Fruit fly (Drosophila melanogaster) whole organism, embryonic: ENCODE results near the gene CG43345.

Experiments used
- Bdp1 ChIP-seq: fragments of 200-800 bp; sonication (Bioruptor generic); optimal IDR thresholded peaks from 3 replicates; lab custom pipeline; 2016; ENCODE audit warnings: missing biosample characterization, missing genetic modification characterization
- CG1024 ChIP-seq: fragments of 200-800 bp; sonication (Bioruptor generic); IDR thresholded peaks from 2 replicates; pipeline ENCODE4 v1.3.6; 2022; ENCODE audit warnings: missing biosample characterization, missing genetic modification characterization
- CG11504 ChIP-seq: fragments of 200-800 bp; sonication (Bioruptor generic); optimal IDR thresholded peaks from 3 replicates; lab custom pipeline; 2019; ENCODE audit warnings: missing biosample characterization, mild to moderate bottlenecking, missing genetic modification characterization, moderate library complexity
- CG11723 ChIP-seq: fragments of 200-800 bp; sonication (Bioruptor generic); optimal IDR thresholded peaks from 2 replicates; lab custom pipeline; 2017; ENCODE audit warnings: missing biosample characterization, mild to moderate bottlenecking, missing genetic modification characterization
- CG12659 ChIP-seq: fragments of 200-800 bp; sonication (Bioruptor generic); optimal IDR thresholded peaks from 3 replicates; lab custom pipeline; 2017; ENCODE audit warnings: mild to moderate bottlenecking, missing biosample characterization, missing genetic modification reagents, missing genetic modification characterization
- CG14050 ChIP-seq: fragments of 200-800 bp; sonication (Bioruptor generic); IDR thresholded peaks from 3 replicates; pipeline ENCODE4 v1.3.6; 2022; ENCODE audit warnings: missing biosample characterization, missing genetic modification characterization
- CG17328 ChIP-seq: fragments of 200-800 bp; sonication (Bioruptor generic); IDR thresholded peaks from 2 replicates; pipeline ENCODE4 v1.3.6; 2022; ENCODE audit warnings: missing biosample characterization, missing genetic modification characterization
- CG18262 ChIP-seq: fragments of 200-800 bp; optimal IDR thresholded peaks from 3 replicates; lab custom pipeline; 2019; ENCODE audit warnings: missing biosample characterization, mild to moderate bottlenecking, missing genetic modification characterization, moderate library complexity
- CG3726 ChIP-seq: fragments of 200-800 bp; sonication (Bioruptor generic); IDR thresholded peaks from 3 replicates; pipeline ENCODE4, ENCODE4 v1.3.6; 2022; ENCODE audit warnings: missing biosample characterization, missing genetic modification characterization
- CG3847 ChIP-seq: fragments of 200-800 bp; sonication (Bioruptor generic); IDR thresholded peaks from 2 replicates; pipeline ENCODE4 v1.3.6; 2022; ENCODE audit warnings: missing biosample characterization, missing genetic modification characterization
- CG4424 ChIP-seq: fragments of 200-800 bp; sonication (Bioruptor generic); optimal IDR thresholded peaks from 3 replicates; lab custom pipeline; 2016; ENCODE audit warnings: missing biosample characterization, missing genetic modification characterization
- CG4854 ChIP-seq: fragments of 200-800 bp; sonication (Bioruptor generic); optimal IDR thresholded peaks from 2 replicates; lab custom pipeline; 2016; ENCODE audit warnings: missing biosample characterization, missing genetic modification characterization, inconsistent platforms
- CG7786 ChIP-seq: fragments of 200-800 bp; sonication (Bioruptor generic); optimal IDR thresholded peaks from 2 replicates; lab custom pipeline; 2016; ENCODE audit warnings: missing biosample characterization, missing genetic modification characterization
- CTCF ChIP-seq: fragments of 200-800 bp; sonication (Bioruptor generic); optimal IDR thresholded peaks from 2 replicates; lab custom pipeline; 2017; ENCODE audit warnings: missing biosample characterization, mild to moderate bottlenecking, missing genetic modification characterization, moderate library complexity
- Chrac-16 ChIP-seq: fragments of 200-800 bp; sonication (Bioruptor generic); optimal IDR thresholded peaks from 3 replicates; lab custom pipeline; 2016; ENCODE audit warnings: missing biosample characterization, missing genetic modification characterization
- CoRest ChIP-seq: fragments of 200-800 bp; sonication (Bioruptor generic); optimal IDR thresholded peaks from 3 replicates; lab custom pipeline; 2018; ENCODE audit warnings: missing biosample characterization, mild to moderate bottlenecking, missing genetic modification characterization, moderate library complexity
- Dip2 ChIP-seq: fragments of 200-800 bp; sonication (Bioruptor generic); IDR thresholded peaks from 2 replicates; pipeline ENCODE4 v1.3.6; 2022; ENCODE audit warnings: missing biosample characterization, missing genetic modification characterization
- Dll ChIP-seq: fragments of 200-800 bp; sonication (Bioruptor generic); IDR thresholded peaks from 4 replicates; pipeline ENCODE4 v1.3.6; 2022; ENCODE audit warnings: missing biosample characterization, missing genetic modification characterization; ENCODE audit not compliant: partially characterized antibody
- ERR ChIP-seq: fragments of 200-800 bp; sonication (Bioruptor generic); optimal IDR thresholded peaks from 2 replicates; lab custom pipeline; 2016; ENCODE audit warnings: missing biosample characterization, missing genetic modification characterization
- Hsf ChIP-seq: fragments of 200-800 bp; sonication (Bioruptor generic); optimal IDR thresholded peaks from 3 replicates; lab custom pipeline; 2016; ENCODE audit warnings: missing biosample characterization, missing genetic modification characterization
- MTF-1 ChIP-seq: fragments of 200-800 bp; sonication (Bioruptor generic); optimal IDR thresholded peaks from 2 replicates; lab custom pipeline; 2018; ENCODE audit warnings: missing biosample characterization, mild to moderate bottlenecking, missing genetic modification characterization, borderline replicate concordance
- Max ChIP-seq: fragments of 200-800 bp; sonication (Bioruptor generic); optimal IDR thresholded peaks from 2 replicates; lab custom pipeline; 2016; ENCODE audit warnings: missing biosample characterization, mild to moderate bottlenecking, missing genetic modification characterization
- Med ChIP-seq: fragments of 200-800 bp; sonication (Bioruptor generic); peaks from one replicate; lab custom pipeline; 2016; ENCODE audit warnings: missing biosample characterization, missing genetic modification characterization, mild to moderate bottlenecking, inconsistent platforms, moderate library complexity
- Optix ChIP-seq: fragments of 200-800 bp; sonication (Bioruptor generic); IDR thresholded peaks from 3 replicates; pipeline ENCODE4 v1.3.6; 2022; ENCODE audit warnings: missing biosample characterization, missing genetic modification characterization
- Rx ChIP-seq: fragments of 200-800 bp; sonication (Bioruptor generic); IDR thresholded peaks from 2 replicates; pipeline ENCODE4 v1.3.6; 2022; ENCODE audit warnings: missing biosample characterization, missing genetic modification characterization
- YL-1 ChIP-seq: fragments of 200-800 bp; sonication (Bioruptor generic); optimal IDR thresholded peaks from 3 replicates; lab custom pipeline; 2017; ENCODE audit warnings: missing biosample characterization, mild to moderate bottlenecking, missing genetic modification characterization
- al ChIP-seq: fragments of 200-800 bp; sonication (Bioruptor generic); IDR thresholded peaks from 2 replicates; pipeline ENCODE4 v1.3.6; 2022; ENCODE audit warnings: missing biosample characterization, missing genetic modification characterization
- ap ChIP-seq: fragments of 200-800 bp; sonication (Bioruptor generic); IDR thresholded peaks from 2 replicates; pipeline ENCODE4 v1.3.6; 2022; ENCODE audit warnings: missing biosample characterization, missing genetic modification characterization
- bcd ChIP-seq: fragments of 200-800 bp; sonication (Bioruptor generic); optimal IDR thresholded peaks from 2 replicates; lab custom pipeline; 2017; ENCODE audit warnings: missing biosample characterization, mild to moderate bottlenecking, missing genetic modification characterization
- caup ChIP-seq: fragments of 200-800 bp; sonication (Bioruptor generic); optimal IDR thresholded peaks from 3 replicates; lab custom pipeline; 2017; ENCODE audit warnings: missing biosample characterization, mild to moderate bottlenecking, missing genetic modification characterization, moderate library complexity; ENCODE audit not compliant: severe bottlenecking
- corto ChIP-seq: fragments of 200-800 bp; sonication (Bioruptor generic); optimal IDR thresholded peaks from 2 replicates; lab custom pipeline; 2016; ENCODE audit warnings: missing biosample characterization, mild to moderate bottlenecking, missing genetic modification characterization, moderate library complexity
- disco-r ChIP-seq: fragments of 200-800 bp; sonication (Bioruptor generic); optimal IDR thresholded peaks from 2 replicates; lab custom pipeline; 2016; ENCODE audit warnings: missing biosample characterization, missing genetic modification characterization
- exex ChIP-seq: fragments of 200-800 bp; sonication (Bioruptor generic); optimal IDR thresholded peaks from 4 replicates; lab custom pipeline; 2018; ENCODE audit warnings: missing biosample characterization, mild to moderate bottlenecking, missing genetic modification characterization, moderate library complexity
- fd3F ChIP-seq: fragments of 200-800 bp; sonication (Bioruptor generic); optimal IDR thresholded peaks from 2 replicates; lab custom pipeline; 2018; ENCODE audit warnings: missing biosample characterization, mild to moderate bottlenecking, missing genetic modification characterization, moderate library complexity
- gcm2 ChIP-seq: fragments of 200-800 bp; sonication (Bioruptor generic); optimal IDR thresholded peaks from 2 replicates; lab custom pipeline; 2016; ENCODE audit warnings: missing biosample characterization, missing genetic modification characterization
- grau ChIP-seq: fragments of 200-800 bp; optimal IDR thresholded peaks from 3 replicates; lab custom pipeline; 2019; ENCODE audit warnings: missing biosample characterization, mild to moderate bottlenecking, missing genetic modification characterization, moderate library complexity
- gt ChIP-seq: fragments of 200-800 bp; sonication (Bioruptor generic); IDR thresholded peaks from 2 replicates; pipeline ENCODE4 v1.3.6; 2022; ENCODE audit warnings: missing biosample characterization, missing genetic modification characterization
- insv ChIP-seq, 2 experiments: fragments of 200-800 bp; sonication (Bioruptor generic); optimal IDR thresholded peaks; 3 replicates each; lab custom pipeline; 2016 to 2018; ENCODE audit warnings: missing biosample characterization in 2 of 2, missing genetic modification characterization in 2 of 2
- inv ChIP-seq: fragments of 200-800 bp; sonication (Bioruptor generic); IDR thresholded peaks from 2 replicates; pipeline ENCODE4 v1.3.6; 2022; ENCODE audit warnings: missing biosample characterization, missing genetic modification characterization; ENCODE audit not compliant: partially characterized antibody
- kay ChIP-seq: fragments of 200-800 bp; sonication (Bioruptor generic); optimal IDR thresholded peaks from 2 replicates; lab custom pipeline; 2016; ENCODE audit warnings: missing biosample characterization, missing genetic modification characterization
- mirr ChIP-seq: fragments of 200-800 bp; sonication (Bioruptor generic); optimal IDR thresholded peaks from 3 replicates; lab custom pipeline; 2018; ENCODE audit warnings: missing biosample characterization, mild to moderate bottlenecking, missing genetic modification characterization
- mld ChIP-seq: fragments of 200-800 bp; sonication (Bioruptor generic); IDR thresholded peaks from 3 replicates; pipeline ENCODE4 v1.3.6; 2022; ENCODE audit warnings: missing biosample characterization, missing genetic modification characterization; ENCODE audit not compliant: partially characterized antibody
- nom ChIP-seq: fragments of 200-800 bp; sonication (Bioruptor generic); optimal IDR thresholded peaks from 2 replicates; lab custom pipeline; 2017; ENCODE audit warnings: missing biosample characterization, missing genetic modification characterization, mild to moderate bottlenecking, moderate library complexity, missing genetic modification reagents
- pros ChIP-seq: fragments of 200-800 bp; sonication (Bioruptor generic); optimal IDR thresholded peaks from 3 replicates; lab custom pipeline; 2019; ENCODE audit warnings: missing biosample characterization, mild to moderate bottlenecking, missing genetic modification characterization, moderate library complexity
- sc ChIP-seq, 3 experiments: fragments of >200 bp in 2 of 3; fragments of 200-800 bp in 1 of 3; sonication (Bioruptor generic) in 1 of 3; optimal IDR thresholded peaks; 2 replicates in 2 of 3; 3 replicates in 1 of 3; lab custom pipeline; 2017; ENCODE audit warnings: mild to moderate bottlenecking in 1 of 3, missing biosample characterization in 1 of 3, missing genetic modification characterization in 1 of 3, missing genetic modification reagents in 1 of 3
- ttk ChIP-seq: fragments of 200-800 bp; sonication (Bioruptor generic); IDR thresholded peaks from 2 replicates; pipeline ENCODE4 v2.1.2; 2022; ENCODE audit warnings: missing biosample characterization, missing genetic modification characterization
- tup ChIP-seq: fragments of 200-800 bp; sonication (Bioruptor generic); optimal IDR thresholded peaks from 2 replicates; lab custom pipeline; 2016; ENCODE audit warnings: missing biosample characterization, mild to moderate bottlenecking, missing genetic modification characterization, moderate library complexity
- wor ChIP-seq: fragments of 200-800 bp; sonication (Bioruptor generic); IDR thresholded peaks from 2 replicates; pipeline ENCODE4 v1.3.6; 2022; ENCODE audit warnings: missing biosample characterization, missing genetic modification characterization

The CG43345 gene

DNA sequence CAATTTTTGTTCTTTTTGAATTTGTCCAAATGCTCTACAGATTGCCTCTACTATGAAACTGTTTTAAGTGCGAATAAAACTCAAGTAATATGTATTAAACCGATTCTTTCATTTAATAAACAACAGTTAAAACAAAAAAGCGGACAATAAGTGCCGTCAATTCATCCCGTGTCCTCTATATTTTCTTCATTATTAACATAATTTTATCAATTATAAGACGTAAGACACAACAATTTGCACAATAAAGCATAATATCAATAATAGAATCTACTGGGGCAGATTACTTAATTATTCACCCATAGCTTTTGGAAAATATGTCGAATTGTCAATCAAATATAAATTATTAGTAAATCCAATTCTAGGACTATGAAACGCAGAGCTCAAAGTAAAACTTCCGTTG lies 4.5 kb upstream of the CG43345 start, which contains the start of gene CG31627:
TSS of gene CG31627 (plus strand) at position 301 of the 400 bp plus-strand sequence.
- TF ChIP-seq corto (GFP tag; lab: Kevin White, UChicago) = no peak
- TF ChIP-seq MTF-1 = no peak
- no peak for TF ChIP-seq Chrac-16 (GFP tag; lab: Kevin White, UChicago)
- TF ChIP-seq Dip2 (GFP tag; lab: Robert Waterston, UW) = no peak
- no peak for TF ChIP-seq CG11504 (tag; lab: Kevin White, UChicago)
- no peak for TF ChIP-seq ttk
- no peak for TF ChIP-seq Rx (GFP tag; lab: Robert Waterston, UW)
- TF ChIP-seq ERR (GFP tag; lab: Kevin White, UChicago) = no peak
- no peak for TF ChIP-seq CG11723 (GFP tag; lab: Kevin White, UChicago)
- TF ChIP-seq wor (GFP tag; lab: Robert Waterston, UW) = no peak
- no peak for TF ChIP-seq Optix (GFP tag; lab: Robert Waterston, UW)
- TF ChIP-seq caup (GFP tag; lab: Kevin White, UChicago) = no peak
- TF ChIP-seq Max (GFP tag; lab: Kevin White, UChicago) = no peak
- TF ChIP-seq CG1024 = no peak
- no peak for TF ChIP-seq CG4424 (GFP tag; lab: Kevin White, UChicago)
- TF ChIP-seq YL-1 (GFP tag; lab: Kevin White, UChicago) = no peak
- TF ChIP-seq inv (GFP tag; lab: Robert Waterston, UW) = no peak

DNA sequence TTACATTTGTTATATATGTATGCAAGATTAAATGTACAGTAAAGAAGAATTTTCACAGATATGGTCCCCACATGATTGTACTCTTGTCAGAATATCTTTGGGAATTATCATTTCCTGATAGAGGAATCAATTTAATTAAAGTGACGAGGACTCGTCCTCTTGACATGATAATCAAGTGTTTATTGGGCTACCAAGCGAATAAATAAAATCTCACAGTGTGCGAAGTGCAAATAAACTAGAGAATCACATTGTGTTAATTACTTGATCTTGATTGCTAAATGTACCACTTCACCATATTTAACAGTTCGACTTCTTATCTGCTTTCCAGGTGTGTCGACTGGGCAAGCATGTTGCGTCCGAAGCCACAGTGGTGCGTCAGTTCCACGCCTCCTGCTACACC lies 1.5 kb upstream of the CG43345 start:
- TF ChIP-seq tup (GFP tag; lab: Kevin White, UChicago) (no peak), exex (tag; lab: Kevin White, UChicago) (peak; percentile 83)

DNA sequence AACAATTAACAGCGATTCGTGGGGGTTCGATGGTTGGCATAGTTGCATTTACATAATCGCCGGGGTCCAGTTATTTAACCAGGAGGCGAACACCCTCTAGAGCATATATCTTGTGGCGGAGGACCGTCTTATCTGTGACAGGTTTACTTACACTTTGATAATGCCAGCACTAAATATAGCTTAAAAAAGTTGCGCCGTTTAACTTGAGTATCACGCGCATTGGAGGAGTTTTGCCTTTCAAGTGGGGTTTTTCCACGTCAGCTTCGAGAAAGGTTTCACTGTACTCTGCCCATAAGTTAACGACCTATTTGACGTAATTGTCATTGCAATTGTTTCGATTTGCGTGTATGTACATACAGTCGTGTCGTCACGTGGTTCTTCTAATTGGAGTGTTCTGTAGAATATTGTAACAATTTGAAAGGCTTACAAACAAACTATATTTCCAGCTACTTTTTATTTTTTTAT lies 811 bp upstream of the CG43345 start:
- TF ChIP-seq fd3F = no peak
- no peak for TF ChIP-seq ttk
- no peak for TF ChIP-seq CG3847 (GFP tag; lab: Robert Waterston, UW)
- TF ChIP-seq CG12659 = no peak
- TF ChIP-seq gt = no peak
- TF ChIP-seq CTCF (GFP tag; lab: Kevin White, UChicago) = no peak
- peak; percentile 39 for TF ChIP-seq Med (GFP tag; lab: Kevin White, UChicago)
- TF ChIP-seq Hsf (GFP tag; lab: Kevin White, UChicago) = no peak
- TF ChIP-seq ap = no peak
- TF ChIP-seq nom (GFP tag; lab: Kevin White, UChicago) = no peak
- no peak for TF ChIP-seq pros
- no peak for TF ChIP-seq CG4854 (GFP tag; lab: Kevin White, UChicago)
- TF ChIP-seq grau = peak; percentile 76
- no peak for TF ChIP-seq disco-r (GFP tag; lab: Kevin White, UChicago)
- no peak for TF ChIP-seq al (GFP tag; lab: Robert Waterston, UW)
- no peak for TF ChIP-seq ERR (GFP tag; lab: Kevin White, UChicago)
- peak in 1 of 2 experiments; percentile 7 for TF ChIP-seq insv (GFP tag; optimal IDR thresholded peaks at IDR 0.05; lab: Kevin White, UChicago)
- no peak for TF ChIP-seq sc (optimal IDR thresholded peaks at IDR 0.05; lab: Kevin White, UChicago)
- no peak for TF ChIP-seq sc (GFP tag; optimal IDR thresholded peaks at IDR 0.05; lab: Kevin White, UChicago)
- TF ChIP-seq mld (GFP tag; lab: Robert Waterston, UW) = no peak
- TF ChIP-seq CG3726 = no peak
- no peak for TF ChIP-seq CG7786 (GFP tag; lab: Kevin White, UChicago)
- no peak for TF ChIP-seq Bdp1 (GFP tag; lab: Kevin White, UChicago)
- no peak for TF ChIP-seq Dll (GFP tag; lab: Robert Waterston, UW)
- TF ChIP-seq bcd = no peak
- TF ChIP-seq CG18262 = no peak
- no peak for TF ChIP-seq CoRest (tag; lab: Kevin White, UChicago)
- TF ChIP-seq CG17328 = 0 out of 2 replicates have a peak, but pooled peaks have one; percentile 6
- TF ChIP-seq kay (GFP tag; lab: Kevin White, UChicago) = no peak
- TF ChIP-seq gcm2 (GFP tag; lab: Kevin White, UChicago) = no peak
- TF ChIP-seq CG14050 = no peak
- TF ChIP-seq mirr (GFP tag; lab: Kevin White, UChicago) = peak; percentile 24
